Fruit fly (Drosophila melanogaster) Kc167 (cell line): ENCODE data around the gene Ptx1.

Experiments used
- Myc ChIP-seq: fragments of >200 bp; optimal IDR thresholded peaks from 2 replicates; lab custom pipeline; 2017; ENCODE audit warnings: missing external identifiers
- Sin3A ChIP-seq: fragments of >200 bp; optimal IDR thresholded peaks from 2 replicates; lab custom pipeline; 2018; ENCODE audit warnings: missing external identifiers
- h ChIP-seq: fragments of >200 bp; optimal IDR thresholded peaks from 3 replicates; lab custom pipeline; 2018; ENCODE audit warnings: missing external identifiers
- insv ChIP-seq: fragments of >200 bp; optimal IDR thresholded peaks from 3 replicates; lab custom pipeline; 2018; ENCODE audit warnings: missing external identifiers
- psq ChIP-seq: fragments of >200 bp; optimal IDR thresholded peaks from 2 replicates; lab custom pipeline; 2017; ENCODE audit warnings: missing external identifiers
- ttk ChIP-seq: sonication (Bioruptor generic); optimal IDR thresholded peaks from 2 replicates; lab custom pipeline; 2017; ENCODE audit warnings: missing external identifiers

- no peak for TF ChIP-seq psq (lab: Kevin White, UChicago)
- TF ChIP-seq Sin3A (lab: Kevin White, UChicago): no peak
- no peak for TF ChIP-seq h (lab: Kevin White, UChicago)
- no peak for TF ChIP-seq insv (lab: Kevin White, UChicago)
- no peak for TF ChIP-seq ttk
- TF ChIP-seq Myc (lab: Kevin White, UChicago): no peak
Measured at dm6 chr3R:30880024-30880423, 32.5 kb upstream of the Ptx1 start.
